Worm (Caenorhabditis elegans): ENCODE results near the gene clec-199.

Gene clec-199

ce11 chrIV:17338920-17339510 is 12.7 kb upstream of the clec-199 start, which contains the start of gene C49C3.10 (continued):
- TF ChIP-seq hlh-30 (tag; optimal IDR thresholded peaks at IDR 0.05; ENCODE audit: insufficient read depth) (no peak), daf-16 (GFP tag; optimal IDR thresholded peaks at IDR 0.05) (no peak), daf-16 (tag; optimal IDR thresholded peaks at IDR 0.05) (peak; percentile 94), ceh-20 (GFP tag; IDR thresholded peaks at IDR 0.05) (no peak), dve-1 (tag; optimal IDR thresholded peaks at IDR 0.05; ENCODE audit: insufficient read depth) (peak; percentile 66), lim-7 (GFP tag; IDR thresholded peaks at IDR 0.05) (no peak), unc-130 (GFP tag; optimal IDR thresholded peaks at IDR 0.05) (no peak)

- TF ChIP-seq lin-29 (GFP tag; IDR thresholded peaks at IDR 0.05) (no peak), aly-2 (tag; optimal IDR thresholded peaks at IDR 0.05) (no peak), unc-62 (GFP tag; optimal IDR thresholded peaks at IDR 0.05 in 1 of 2) (peak in 1 of 2 experiments; percentile 95), unc-62 (tag; optimal IDR thresholded peaks at IDR 0.05) (no peak)
Observed at ce11 chrIV:17341033-17341432, 10.7 kb upstream of the clec-199 start.

- TF ChIP-seq ZK337.2 (GFP tag; IDR thresholded peaks at IDR 0.05), result no peak
- TF ChIP-seq rbr-2 (tag; optimal IDR thresholded peaks at IDR 0.05), result no peak
- no peak for TF ChIP-seq nhr-237 (tag; optimal IDR thresholded peaks at IDR 0.05)
- TF ChIP-seq lin-1 (GFP tag; IDR thresholded peaks at IDR 0.05), result peak; percentile 77; the same call in 1 of the 2 replicates
- peak; percentile 83; the same call in 1 of the 2 replicates for TF ChIP-seq nhr-41 (GFP tag; IDR thresholded peaks at IDR 0.05)
- TF ChIP-seq hlh-11 (tag; optimal IDR thresholded peaks at IDR 0.05), result no peak
- TF ChIP-seq nhr-28 (tag; optimal IDR thresholded peaks at IDR 0.05), result peak; percentile 76
- TF ChIP-seq dmd-6 (GFP tag; IDR thresholded peaks at IDR 0.05), result peak; percentile 74
- TF ChIP-seq pqm-1 (tag; optimal IDR thresholded peaks at IDR 0.05), result peak; percentile 99
- TF ChIP-seq nhr-6 (tag; optimal IDR thresholded peaks at IDR 0.05), result no peak
Observed at ce11 chrIV:17342179-17342578, 9.5 kb upstream of the clec-199 start, which contains the start of gene C49C3.9. C49C3.9 (minus strand) TSS chrIV:17342314.

- TF ChIP-seq gei-8 (GFP tag; optimal IDR thresholded peaks at IDR 0.05) (no peak), ZK337.2 (GFP tag; IDR thresholded peaks at IDR 0.05) (no peak), ztf-11 (tag; optimal IDR thresholded peaks at IDR 0.05) (no peak), ces-1 (GFP tag; optimal IDR thresholded peaks at IDR 0.05) (no peak), nhr-25 (tag; optimal IDR thresholded peaks at IDR 0.05; ENCODE audit: borderline replicate concordance, insufficient read depth) (no peak), pha-4 (GFP tag; IDR thresholded peaks at IDR 0.05) (no peak), pha-4 (tag; optimal IDR thresholded peaks at IDR 0.05) (no peak), dmd-6 (GFP tag; IDR thresholded peaks at IDR 0.05) (no peak), Y75B8A.6 (GFP tag; IDR thresholded peaks at IDR 0.05) (no peak), daf-16 (GFP tag; optimal IDR thresholded peaks at IDR 0.05) (no peak), daf-16 (tag; optimal IDR thresholded peaks at IDR 0.05) (no peak), tra-1 (GFP tag; IDR thresholded peaks at IDR 0.05) (no peak), fkh-10 (GFP tag; optimal IDR thresholded peaks at IDR 0.05) (no peak), nhr-6 (tag; optimal IDR thresholded peaks at IDR 0.05) (no peak), mxl-3 (GFP tag; optimal IDR thresholded peaks at IDR 0.05) (no peak), duxl-1 (tag; optimal IDR thresholded peaks at IDR 0.05; ENCODE audit: poor library complexity) (no peak), zfp-2 (tag; optimal IDR thresholded peaks at IDR 0.05) (no peak), dve-1 (tag; optimal IDR thresholded peaks at IDR 0.05; ENCODE audit: insufficient read depth) (no peak), hif-1 (tag; optimal IDR thresholded peaks at IDR 0.05) (no peak), nhr-41 (GFP tag; IDR thresholded peaks at IDR 0.05) (no peak)
Observed at ce11 chrIV:17342667-17343066, 9.0 kb upstream of the clec-199 start, which contains the start of gene C49C3.21. C49C3.21 (plus strand) TSS chrIV:17342967.
